Fruit fly (Drosophila melanogaster): Measurements from ENCODE around the gene CG13071.

DNA sequence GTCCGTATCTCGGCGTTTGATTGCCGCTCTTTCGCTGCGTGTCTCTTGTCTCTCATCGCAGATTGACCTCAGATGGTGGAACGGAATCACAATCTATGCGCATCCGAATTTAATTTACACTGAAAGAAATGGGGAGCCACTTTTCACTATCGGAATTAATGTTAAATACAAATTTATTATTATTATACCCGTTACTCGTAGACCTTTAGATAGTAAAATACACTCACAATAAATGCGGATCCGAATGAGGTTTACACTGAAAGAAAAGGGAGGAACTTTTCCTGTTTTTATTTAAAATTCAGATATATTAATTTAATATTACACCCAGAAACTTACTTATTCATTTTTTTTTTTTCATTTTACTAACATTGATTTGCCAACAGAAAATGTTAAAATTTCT, 26.5 kb downstream of the CG13071 start:
- TF ChIP-seq CrebA (GFP tag; optimal IDR thresholded peaks at IDR 0.05; ENCODE audit: borderline replicate concordance) = no peak
- TF ChIP-seq fru (GFP tag; optimal IDR thresholded peaks at IDR 0.05) = no peak
- no peak for TF ChIP-seq Dfd (GFP tag; optimal IDR thresholded peaks at IDR 0.05)
- TF ChIP-seq pan (optimal IDR thresholded peaks at IDR 0.05) = no peak
- TF ChIP-seq Rel (GFP tag; optimal IDR thresholded peaks at IDR 0.05) = no peak
- no peak for TF ChIP-seq Rel (tag; optimal IDR thresholded peaks at IDR 0.05)
- TF ChIP-seq dl (GFP tag; optimal IDR thresholded peaks at IDR 0.05; ENCODE audit: insufficient read depth in 1 of 2, partially characterized antibody in 2 of 2) = no peak
- no peak for TF ChIP-seq N (GFP tag; optimal IDR thresholded peaks at IDR 0.05)
- TF ChIP-seq GATAd (GFP tag; optimal IDR thresholded peaks at IDR 0.05) = no peak
- TF ChIP-seq brk (GFP tag; optimal IDR thresholded peaks at IDR 0.05) = no peak
